Worm (Caenorhabditis elegans) whole organism, L4 larva: ENCODE measurements around the gene svop-1.

Source experiments
- D1046.2 ChIP-seq: fragments of 200-800 bp; sonication (Bioruptor generic); IDR thresholded peaks from 2 replicates; pipeline ENCODE4 v1.3.6; 2022; ENCODE audit warnings: missing genetic modification characterization, missing compliant biosample characterization
- F26F4.8 ChIP-seq: fragments of 200-800 bp; sonication (Bioruptor generic); conservative IDR thresholded peaks from 2 replicates; pipeline ENCODE4 v1.3.6; 2022; ENCODE audit warnings: missing genetic modification characterization, missing compliant biosample characterization
- F37D6.2 ChIP-seq: sonication (generic microtip); optimal IDR thresholded peaks from 2 replicates; lab custom pipeline; 2016; ENCODE audit warnings: mild to moderate bottlenecking, missing genetic modification characterization, missing compliant biosample characterization
- F44E2.7 ChIP-seq: fragments of 200-800 bp; sonication (Bioruptor generic); IDR thresholded peaks from 2 replicates; pipeline ENCODE4 v2.1.2; 2022; ENCODE audit warnings: missing genetic modification characterization, missing compliant biosample characterization
- T20F7.1 ChIP-seq: fragments of 200-800 bp; sonication (Bioruptor generic); optimal IDR thresholded peaks from 2 replicates; lab custom pipeline; 2018; ENCODE audit warnings: mild to moderate bottlenecking, missing genetic modification characterization, missing compliant biosample characterization
- Y5F2A.4 ChIP-seq: fragments of 200-800 bp; sonication (Bioruptor generic); optimal IDR thresholded peaks from 2 replicates; lab custom pipeline; 2018; ENCODE audit warnings: mild to moderate bottlenecking, missing genetic modification characterization, missing compliant biosample characterization
- ZK337.2 ChIP-seq: fragments of 200-800 bp; sonication (Bioruptor generic); IDR thresholded peaks from 2 replicates; pipeline ENCODE4 v1.3.6; 2022; ENCODE audit warnings: missing genetic modification reagents, missing genetic modification characterization, missing compliant biosample characterization
- aly-2 ChIP-seq: sonication (generic microtip); optimal IDR thresholded peaks from 2 replicates; lab custom pipeline; 2018; ENCODE audit warnings: missing biosample characterization, missing genetic modification characterization
- ceh-32 ChIP-seq: sonication (generic microtip); optimal IDR thresholded peaks from 2 replicates; lab custom pipeline; 2016; ENCODE audit warnings: mild to moderate bottlenecking, missing genetic modification characterization, missing compliant biosample characterization; ENCODE audit not compliant: poor library complexity
- ceh-82 ChIP-seq: sonication (generic microtip); optimal IDR thresholded peaks from 2 replicates; lab custom pipeline; 2017; ENCODE audit warnings: missing biosample characterization, missing genetic modification characterization
- ces-1 ChIP-seq: fragments of 150-350 bp; sonication (generic microtip); optimal IDR thresholded peaks from 4 replicates; lab custom pipeline; 2014; ENCODE audit warnings: missing biosample characterization, missing genetic modification reagents, missing genetic modification characterization
- cey-2 ChIP-seq: sonication (generic microtip); optimal IDR thresholded peaks from 3 replicates; lab custom pipeline; 2017; ENCODE audit warnings: missing genetic modification characterization, mild to moderate bottlenecking, missing compliant biosample characterization, antibody characterized with exemption, borderline replicate concordance; ENCODE audit not compliant: insufficient read depth
- daf-12 ChIP-seq: fragments of 150-350 bp; optimal IDR thresholded peaks from 2 replicates; lab custom pipeline; 2014; ENCODE audit warnings: missing biosample characterization, missing genetic modification reagents, missing genetic modification characterization
- daf-16 ChIP-seq, 3 experiments: sonication (generic microtip); optimal IDR thresholded peaks; 2 replicates each; lab custom pipeline; 2016 to 2017; ENCODE audit warnings: missing genetic modification characterization in 3 of 3, missing genetic modification reagents in 3 of 3, mild to moderate bottlenecking in 2 of 3, missing compliant biosample characterization in 2 of 3, missing biosample characterization in 1 of 3, moderate library complexity in 1 of 3
- dmd-9 ChIP-seq: fragments of 200-800 bp; sonication (Bioruptor generic); IDR thresholded peaks from 2 replicates; pipeline ENCODE4 v1.3.6; 2022; ENCODE audit warnings: missing genetic modification reagents, missing genetic modification characterization, missing compliant biosample characterization
- dpl-1 ChIP-seq: fragments of 150-350 bp; optimal IDR thresholded peaks from 2 replicates; lab custom pipeline; 2014; ENCODE audit warnings: missing biosample characterization, missing genetic modification reagents, missing genetic modification characterization
- egl-43 ChIP-seq: fragments of 200-800 bp; sonication (Bioruptor generic); IDR thresholded peaks from 2 replicates; pipeline ENCODE4 v1.3.6; 2022; ENCODE audit warnings: missing genetic modification reagents, missing genetic modification characterization, missing compliant biosample characterization
- fos-1 ChIP-seq: fragments of 150-350 bp; optimal IDR thresholded peaks from 2 replicates; lab custom pipeline; 2014; ENCODE audit warnings: missing biosample characterization, missing genetic modification characterization
- hif-1 ChIP-seq, 2 experiments: sonication (generic microtip); optimal IDR thresholded peaks; 2 replicates each; lab custom pipeline; 2016 to 2017; ENCODE audit warnings: missing compliant biosample characterization in 2 of 2, missing genetic modification characterization in 2 of 2, missing genetic modification reagents in 2 of 2, missing genotype in 2 of 2, mild to moderate bottlenecking in 1 of 2
- hlh-30 ChIP-seq: sonication (generic microtip); optimal IDR thresholded peaks from 2 replicates; lab custom pipeline; 2017; ENCODE audit warnings: antibody characterized with exemption, mild to moderate bottlenecking, missing genetic modification characterization, missing compliant biosample characterization; ENCODE audit not compliant: insufficient read depth
- jun-1 ChIP-seq: fragments of 150-350 bp; optimal IDR thresholded peaks from 2 replicates; lab custom pipeline; 2014; ENCODE audit warnings: missing biosample characterization, missing genetic modification reagents, missing genetic modification characterization
- lim-7 ChIP-seq: fragments of 200-800 bp; sonication (Bioruptor generic); IDR thresholded peaks from 2 replicates; pipeline ENCODE4 v1.3.6; 2022; ENCODE audit warnings: missing genetic modification characterization, missing compliant biosample characterization
- lin-15B ChIP-seq: fragments of 150-350 bp; sonication (generic microtip); optimal IDR thresholded peaks from 3 replicates; lab custom pipeline; 2014; ENCODE audit warnings: missing biosample characterization, missing genetic modification characterization
- lin-29 ChIP-seq: fragments of 200-800 bp; sonication (Bioruptor generic); IDR thresholded peaks from 2 replicates; pipeline ENCODE4 v1.3.6; 2022; ENCODE audit warnings: missing genetic modification reagents, missing genetic modification characterization, missing compliant biosample characterization
- mdl-1 ChIP-seq, 2 experiments: fragments of 150-350 bp in 1 of 2; sonication (generic microtip) in 1 of 2; optimal IDR thresholded peaks; 2 replicates each; lab custom pipeline; 2014 to 2017; ENCODE audit warnings: missing biosample characterization in 2 of 2, missing genetic modification characterization in 2 of 2
- mes-2 ChIP-seq: sonication (generic microtip); optimal IDR thresholded peaks from 2 replicates; lab custom pipeline; 2016; ENCODE audit warnings: missing genotype, mild to moderate bottlenecking, missing genetic modification characterization, missing compliant biosample characterization; ENCODE audit not compliant: poor library complexity, severe bottlenecking
- mxl-2 ChIP-seq: fragments of 200-800 bp; sonication (Bioruptor generic); conservative IDR thresholded peaks from 2 replicates; pipeline ENCODE4 v1.3.6; 2022; ENCODE audit warnings: missing genetic modification reagents, missing genetic modification characterization, missing compliant biosample characterization
- mxl-3 ChIP-seq: fragments of 200-800 bp; sonication (Bioruptor generic); optimal IDR thresholded peaks from 2 replicates; lab custom pipeline; 2018; ENCODE audit warnings: mild to moderate bottlenecking, missing genetic modification characterization, missing compliant biosample characterization
- nhr-10 ChIP-seq: fragments of 150-350 bp; optimal IDR thresholded peaks from 2 replicates; lab custom pipeline; 2014; ENCODE audit warnings: missing biosample characterization, missing genetic modification characterization
- nhr-102 ChIP-seq: sonication (generic microtip); optimal IDR thresholded peaks from 2 replicates; lab custom pipeline; 2016; ENCODE audit warnings: mild to moderate bottlenecking, missing genetic modification characterization, moderate library complexity, missing compliant biosample characterization
- nhr-11 ChIP-seq: fragments of 150-350 bp; optimal IDR thresholded peaks from 2 replicates; lab custom pipeline; 2014; ENCODE audit warnings: missing biosample characterization, missing genetic modification characterization
- nhr-28 ChIP-seq: fragments of 150-350 bp; optimal IDR thresholded peaks from 2 replicates; lab custom pipeline; 2014; ENCODE audit warnings: missing biosample characterization, missing genetic modification characterization
- nhr-42 ChIP-seq: fragments of 200-800 bp; sonication (Bioruptor generic); IDR thresholded peaks from 2 replicates; pipeline ENCODE4 v1.3.6; 2022; ENCODE audit warnings: missing genetic modification characterization, missing compliant biosample characterization
- nhr-6 ChIP-seq: fragments of 150-350 bp; optimal IDR thresholded peaks from 2 replicates; lab custom pipeline; 2014; ENCODE audit warnings: missing biosample characterization, missing genetic modification characterization
- pha-4 ChIP-seq, 2 experiments: fragments of 150-350 bp in 1 of 2; fragments of 200-800 bp in 1 of 2; sonication (Bioruptor generic) in 1 of 2; IDR thresholded peaks in 1 of 2; optimal IDR thresholded peaks in 1 of 2; 2 replicates each; pipeline versions ENCODE4 v1.3.6 to Lab custom; 2014 to 2022; ENCODE audit warnings: missing genetic modification characterization in 2 of 2, missing genetic modification reagents in 2 of 2, missing biosample characterization in 1 of 2, missing compliant biosample characterization in 1 of 2
- php-3 ChIP-seq: fragments of 200-800 bp; sonication (Bioruptor generic); IDR thresholded peaks from 2 replicates; pipeline ENCODE4 v1.3.6; 2022; ENCODE audit warnings: missing genetic modification reagents, missing genetic modification characterization, missing compliant biosample characterization
- rbr-2 ChIP-seq: sonication (generic microtip); optimal IDR thresholded peaks from 2 replicates; lab custom pipeline; 2016; ENCODE audit warnings: missing genotype, missing genetic modification characterization, missing compliant biosample characterization
- saeg-2 ChIP-seq: fragments of 200-800 bp; sonication (Bioruptor generic); IDR thresholded peaks from 2 replicates; pipeline ENCODE4 v1.3.6; 2022; ENCODE audit warnings: missing genetic modification reagents, missing genetic modification characterization, missing compliant biosample characterization
- sdz-12 ChIP-seq: fragments of 200-800 bp; sonication (Bioruptor generic); optimal IDR thresholded peaks from 2 replicates; lab custom pipeline; 2018; ENCODE audit warnings: mild to moderate bottlenecking, missing genetic modification characterization, missing compliant biosample characterization
- set-16 ChIP-seq: fragments of 200-800 bp; sonication (Bioruptor generic); IDR thresholded peaks from 2 replicates; pipeline ENCODE4 v1.3.6; 2022; ENCODE audit warnings: missing genetic modification reagents, missing genetic modification characterization, missing compliant biosample characterization
- snpc-4 ChIP-seq: fragments of 150-350 bp; optimal IDR thresholded peaks from 2 replicates; lab custom pipeline; 2014; ENCODE audit warnings: missing biosample characterization, missing genetic modification characterization
- tag-97 ChIP-seq: fragments of 200-800 bp; sonication (Bioruptor generic); IDR thresholded peaks from 2 replicates; pipeline ENCODE4 v1.3.6; 2022; ENCODE audit warnings: missing genetic modification characterization, missing compliant biosample characterization
- tra-1 ChIP-seq: fragments of 200-800 bp; sonication (Bioruptor generic); IDR thresholded peaks from 2 replicates; pipeline ENCODE4 v1.3.6; 2022; ENCODE audit warnings: missing genetic modification reagents, missing genetic modification characterization, missing compliant biosample characterization
- unc-130 ChIP-seq: sonication (generic microtip); optimal IDR thresholded peaks from 2 replicates; lab custom pipeline; 2016; ENCODE audit warnings: missing genetic modification reagents, missing genetic modification characterization, missing compliant biosample characterization
- zfp-3 ChIP-seq: fragments of 200-800 bp; sonication (Bioruptor generic); conservative IDR thresholded peaks from 2 replicates; pipeline ENCODE4 v1.3.6; 2022; ENCODE audit warnings: missing genetic modification reagents, missing genetic modification characterization, missing compliant biosample characterization
- zip-11 ChIP-seq: fragments of 200-800 bp; sonication (Bioruptor generic); IDR thresholded peaks from 2 replicates; pipeline ENCODE4 v1.3.6; 2022; ENCODE audit warnings: missing genetic modification characterization, missing compliant biosample characterization
- zip-2 ChIP-seq: fragments of 150-350 bp; optimal IDR thresholded peaks from 2 replicates; lab custom pipeline; 2014; ENCODE audit warnings: missing biosample characterization, missing genetic modification characterization
- ztf-11 ChIP-seq: fragments of 150-350 bp; optimal IDR thresholded peaks from 2 replicates; lab custom pipeline; 2014; ENCODE audit warnings: missing biosample characterization, missing genetic modification characterization

Gene svop-1

DNA sequence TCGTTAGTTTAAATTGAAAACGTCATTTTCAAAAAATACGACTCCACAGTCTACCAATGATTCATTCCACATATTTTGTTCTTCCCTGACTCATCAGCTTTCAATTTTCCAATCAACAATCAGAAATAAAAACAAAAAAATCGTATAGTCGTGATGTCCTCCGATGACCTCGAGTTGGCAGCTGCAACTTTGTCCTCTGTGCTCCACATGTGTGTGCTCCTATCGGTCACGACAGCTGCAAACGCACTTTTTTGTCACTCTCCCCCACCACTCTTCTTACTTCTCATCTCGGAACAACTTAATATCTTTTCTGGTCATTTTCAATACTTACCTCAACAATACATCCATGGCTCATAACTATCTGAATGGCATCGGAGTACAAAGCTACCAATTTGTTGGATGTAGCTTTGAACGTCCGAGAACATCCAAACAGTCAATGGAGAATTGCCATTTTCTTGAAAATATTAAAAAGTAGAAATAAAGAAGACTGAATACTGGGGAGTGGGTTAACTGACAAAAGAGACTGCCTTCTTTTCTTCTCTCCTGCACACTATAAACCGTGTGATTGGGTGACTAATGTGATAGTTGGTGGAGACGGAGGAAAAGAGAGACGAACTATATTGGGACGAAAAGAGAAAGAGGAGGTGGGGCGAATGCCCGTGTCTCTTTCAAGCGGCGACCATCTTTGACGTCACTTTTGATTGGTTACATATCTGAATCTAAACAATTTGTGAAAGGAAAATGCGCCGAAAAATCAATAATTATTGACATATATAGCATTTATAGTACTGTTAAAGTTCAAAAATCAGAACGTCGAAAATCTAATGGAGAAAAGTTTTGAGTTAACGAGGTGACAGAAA, 18.1 kb downstream of the svop-1 start (continued):
- TF ChIP-seq lin-15B (tag; lab: Kevin White, UChicago): no peak
- no peak for TF ChIP-seq jun-1 (tag; lab: Kevin White, UChicago)
- TF ChIP-seq egl-43: no peak
- 0 out of 2 replicates have a peak, but pooled peaks have one; percentile 7 for TF ChIP-seq saeg-2 (GFP tag; lab: Robert Waterston, UW)
- TF ChIP-seq cey-2 (tag; lab: Kevin White, UChicago): peak; percentile 66
- no peak for TF ChIP-seq nhr-42 (GFP tag; lab: Robert Waterston, UW)
- no peak for TF ChIP-seq tag-97
- no peak for TF ChIP-seq hif-1 (tag; optimal IDR thresholded peaks at IDR 0.05; lab: Kevin White, UChicago)
- no peak for TF ChIP-seq php-3 (GFP tag; lab: Robert Waterston, UW)
- TF ChIP-seq F26F4.8: no peak
- no peak for TF ChIP-seq fos-1 (tag; lab: Kevin White, UChicago)
- TF ChIP-seq ceh-82 (tag; lab: Kevin White, UChicago): no peak
- no peak for TF ChIP-seq zip-2 (tag; lab: Kevin White, UChicago)
- TF ChIP-seq D1046.2 (GFP tag; lab: Robert Waterston, UW): no peak
- TF ChIP-seq ceh-32 (tag; lab: Kevin White, UChicago): no peak
- no peak for TF ChIP-seq dmd-9
- TF ChIP-seq ZK337.2 (GFP tag; lab: Robert Waterston, UW): peak; percentile 38; the same call in 1 of the 2 replicates
- peak; percentile 42 for TF ChIP-seq hlh-30 (tag; lab: Kevin White, UChicago)
- no peak for TF ChIP-seq lin-29 (GFP tag; lab: Robert Waterston, UW)
- no peak for TF ChIP-seq T20F7.1 (GFP tag; lab: Kevin White, UChicago)
- TF ChIP-seq daf-12 (tag; lab: Kevin White, UChicago): no peak
- no peak for TF ChIP-seq aly-2 (tag; lab: Kevin White, UChicago)
- TF ChIP-seq zfp-3 (GFP tag; lab: Robert Waterston, UW): 0 out of 2 replicates have a peak, but pooled peaks have one; percentile 24
- TF ChIP-seq set-16 (GFP tag; lab: Robert Waterston, UW): no peak
- no peak for TF ChIP-seq dpl-1
- TF ChIP-seq zip-11: no peak
- TF ChIP-seq snpc-4 (tag; lab: Kevin White, UChicago): no peak
- peak; percentile 41 for TF ChIP-seq mes-2 (tag; lab: Kevin White, UChicago)
- TF ChIP-seq pha-4 (GFP tag; IDR thresholded peaks at IDR 0.05; lab: Robert Waterston, UW): no peak
- peak; percentile 39 for TF ChIP-seq pha-4 (tag; optimal IDR thresholded peaks at IDR 0.05; lab: Kevin White, UChicago)
- no peak for TF ChIP-seq lim-7 (GFP tag; lab: Robert Waterston, UW)
- TF ChIP-seq Y5F2A.4 (GFP tag; lab: Kevin White, UChicago): no peak
- no peak for TF ChIP-seq nhr-10
- TF ChIP-seq nhr-102: no peak
- TF ChIP-seq ztf-11 (tag; lab: Kevin White, UChicago): no peak
- peak; percentile 10 to 65 for TF ChIP-seq mdl-1 (tag; optimal IDR thresholded peaks at IDR 0.05; lab: Kevin White, UChicago)
- peak; percentile 40 for TF ChIP-seq rbr-2 (tag; lab: Kevin White, UChicago)
- no peak for TF ChIP-seq ces-1 (GFP tag; lab: Kevin White, UChicago)
- no peak for TF ChIP-seq F37D6.2 (tag; lab: Kevin White, UChicago)
- TF ChIP-seq tra-1 (GFP tag; lab: Robert Waterston, UW): no peak
- TF ChIP-seq sdz-12 (GFP tag; lab: Kevin White, UChicago): no peak
- TF ChIP-seq unc-130 (GFP tag; lab: Kevin White, UChicago): no peak
- no peak for TF ChIP-seq nhr-6
- TF ChIP-seq mxl-3 (GFP tag; lab: Kevin White, UChicago): peak; percentile 22
- TF ChIP-seq mxl-2 (GFP tag; lab: Robert Waterston, UW): no peak
- peak; percentile 74 for TF ChIP-seq nhr-28
- no peak for TF ChIP-seq daf-16 (GFP tag; optimal IDR thresholded peaks at IDR 0.05; lab: Kevin White, UChicago)
- peak; percentile 32 for TF ChIP-seq daf-16 (tag; optimal IDR thresholded peaks at IDR 0.05; lab: Kevin White, UChicago)
- TF ChIP-seq F44E2.7 (GFP tag; lab: Robert Waterston, UW): no peak
- TF ChIP-seq nhr-11 (tag; lab: Kevin White, UChicago): no peak
